Worm (Caenorhabditis elegans) whole organism, young adult: ENCODE measurements around the gene stg-2.

ENCODE experiments used
- B0336.3 ChIP-seq: fragments of 200-800 bp; sonication (Bioruptor generic); IDR thresholded peaks from 2 replicates; pipeline ENCODE4 v1.3.6; 2022; ENCODE audit warnings: missing genetic modification characterization, missing compliant biosample characterization
- C06A6.2 ChIP-seq: fragments of 200-800 bp; sonication (Bioruptor generic); conservative IDR thresholded peaks from 2 replicates; pipeline ENCODE4 v1.3.6; 2022; ENCODE audit warnings: missing genetic modification characterization, missing compliant biosample characterization
- C17E4.6 ChIP-seq: fragments of 200-800 bp; sonication (Bioruptor generic); IDR thresholded peaks from 2 replicates; pipeline ENCODE4 v1.3.6; 2022; ENCODE audit warnings: missing genetic modification reagents, missing genetic modification characterization, missing compliant biosample characterization
- F23B12.7 ChIP-seq: sonication (generic microtip); optimal IDR thresholded peaks from 2 replicates; lab custom pipeline; 2017; ENCODE audit warnings: missing genetic modification characterization, mild to moderate bottlenecking, missing compliant biosample characterization, antibody characterized with exemption, moderate library complexity; ENCODE audit not compliant: insufficient read depth
- T07F8.4 ChIP-seq: sonication (generic microtip); optimal IDR thresholded peaks from 2 replicates; lab custom pipeline; 2016; ENCODE audit warnings: mild to moderate bottlenecking, missing genetic modification characterization, moderate library complexity, missing compliant biosample characterization
- atf-7 ChIP-seq: sonication (generic microtip); optimal IDR thresholded peaks from 2 replicates; lab custom pipeline; 2017; ENCODE audit warnings: mild to moderate bottlenecking, missing genetic modification characterization, missing compliant biosample characterization
- attf-5 ChIP-seq: fragments of 200-800 bp; sonication (Bioruptor generic); optimal IDR thresholded peaks from 2 replicates; lab custom pipeline; 2018; ENCODE audit warnings: mild to moderate bottlenecking, missing genetic modification characterization, missing compliant biosample characterization
- cebp-1 ChIP-seq, 2 experiments: fragments of 200-800 bp in 1 of 2; sonication (Bioruptor generic) in 1 of 2; sonication (generic microtip) in 1 of 2; IDR thresholded peaks in 1 of 2; optimal IDR thresholded peaks in 1 of 2; 2 replicates each; pipeline versions ENCODE4 v1.3.6 to Lab custom; 2017 to 2022; ENCODE audit warnings: missing compliant biosample characterization in 2 of 2, missing genetic modification characterization in 2 of 2, mild to moderate bottlenecking in 1 of 2, missing genetic modification reagents in 1 of 2, moderate library complexity in 1 of 2
- ceh-100 ChIP-seq: fragments of 200-800 bp; sonication (Bioruptor generic); IDR thresholded peaks from 2 replicates; pipeline ENCODE4 v1.3.6; 2022; ENCODE audit warnings: missing genetic modification reagents, missing genetic modification characterization, missing compliant biosample characterization
- chd-7 ChIP-seq: sonication (generic microtip); optimal IDR thresholded peaks from 2 replicates; lab custom pipeline; 2016; ENCODE audit warnings: mild to moderate bottlenecking, missing genetic modification characterization, moderate library complexity, missing compliant biosample characterization
- die-1 ChIP-seq: sonication (generic microtip); optimal IDR thresholded peaks from 2 replicates; lab custom pipeline; 2016; ENCODE audit warnings: missing genotype, mild to moderate bottlenecking, missing genetic modification characterization, missing compliant biosample characterization
- dpff-1 ChIP-seq: sonication (generic microtip); optimal IDR thresholded peaks from 2 replicates; lab custom pipeline; 2017; ENCODE audit warnings: mild to moderate bottlenecking, missing genetic modification characterization, missing compliant biosample characterization
- efl-1 ChIP-seq: fragments of 150-350 bp; optimal IDR thresholded peaks from 2 replicates; lab custom pipeline; 2014; ENCODE audit warnings: missing biosample characterization, missing genetic modification reagents, missing genetic modification characterization
- egl-44 ChIP-seq: fragments of 200-800 bp; sonication (Bioruptor generic); IDR thresholded peaks from 2 replicates; pipeline ENCODE4 v1.3.6; 2022; ENCODE audit warnings: missing genetic modification reagents, missing genetic modification characterization, missing compliant biosample characterization
- fkh-3 ChIP-seq: sonication (generic microtip); optimal IDR thresholded peaks from 2 replicates; lab custom pipeline; 2016; ENCODE audit warnings: mild to moderate bottlenecking, missing genetic modification characterization, missing compliant biosample characterization
- him-1 ChIP-seq: sonication (generic microtip); optimal IDR thresholded peaks from 2 replicates; lab custom pipeline; 2016; ENCODE audit warnings: missing genotype, missing genetic modification reagents, missing genetic modification characterization, missing compliant biosample characterization
- hmg-1.2 ChIP-seq: fragments of 200-800 bp; sonication (Bioruptor generic); IDR thresholded peaks from 2 replicates; pipeline ENCODE4 v1.3.6; 2022; ENCODE audit warnings: missing genetic modification reagents, missing genetic modification characterization, missing compliant biosample characterization
- hmg-20 ChIP-seq: fragments of 200-800 bp; sonication (Bioruptor generic); IDR thresholded peaks from 2 replicates; pipeline ENCODE4 v1.3.6; 2022; ENCODE audit warnings: missing genetic modification reagents, missing genetic modification characterization, missing compliant biosample characterization
- let-526 ChIP-seq: fragments of 200-800 bp; sonication (Bioruptor generic); IDR thresholded peaks from 2 replicates; pipeline ENCODE4 v1.3.6; 2022; ENCODE audit warnings: missing genetic modification reagents, missing genetic modification characterization, missing compliant biosample characterization
- let-607 ChIP-seq, 2 experiments: fragments of 200-800 bp in 1 of 2; sonication (Bioruptor generic) in 1 of 2; sonication (generic microtip) in 1 of 2; optimal IDR thresholded peaks; 2 replicates each; lab custom pipeline; 2016 to 2018; ENCODE audit warnings: mild to moderate bottlenecking in 2 of 2, missing compliant biosample characterization in 2 of 2, missing genetic modification characterization in 2 of 2, moderate library complexity in 2 of 2, missing genotype in 1 of 2
- lin-26 ChIP-seq: fragments of 200-800 bp; sonication (Bioruptor generic); IDR thresholded peaks from 2 replicates; pipeline ENCODE4 v1.3.6; 2022; ENCODE audit warnings: missing genetic modification reagents, missing genetic modification characterization, missing compliant biosample characterization
- lin-40 ChIP-seq: sonication (generic microtip); optimal IDR thresholded peaks from 2 replicates; lab custom pipeline; 2016; ENCODE audit warnings: missing genetic modification characterization, mild to moderate bottlenecking, missing compliant biosample characterization, missing genotype, missing genetic modification reagents
- lin-54 ChIP-seq: fragments of 200-800 bp; sonication (Bioruptor generic); optimal IDR thresholded peaks from 2 replicates; lab custom pipeline; 2018; ENCODE audit warnings: mild to moderate bottlenecking, missing genetic modification characterization, missing compliant biosample characterization
- nhr-80 ChIP-seq: sonication (generic microtip); optimal IDR thresholded peaks from 2 replicates; lab custom pipeline; 2016; ENCODE audit warnings: missing genetic modification characterization, missing compliant biosample characterization
- nhr-90 ChIP-seq: sonication (generic microtip); optimal IDR thresholded peaks from 2 replicates; lab custom pipeline; 2016; ENCODE audit warnings: missing genotype, mild to moderate bottlenecking, missing genetic modification characterization, missing compliant biosample characterization
- pha-4 ChIP-seq: fragments of 150-350 bp; sonication (generic microtip); optimal IDR thresholded peaks from 2 replicates; lab custom pipeline; 2014; ENCODE audit warnings: missing biosample characterization, missing genetic modification reagents, missing genetic modification characterization
- sdz-38 ChIP-seq: sonication (generic microtip); optimal IDR thresholded peaks from 2 replicates; lab custom pipeline; 2016; ENCODE audit warnings: missing genotype, missing genetic modification characterization, missing compliant biosample characterization
- snpc-3.4 ChIP-seq: sonication (generic microtip); optimal IDR thresholded peaks from 2 replicates; lab custom pipeline; 2017; ENCODE audit warnings: missing genetic modification characterization, mild to moderate bottlenecking, missing compliant biosample characterization, antibody characterized with exemption, moderate library complexity, missing genotype, missing genetic modification reagents
- snpc-4 ChIP-seq, 5 experiments: fragments of 150-350 bp in 1 of 5; sonication (generic microtip) in 4 of 5; optimal IDR thresholded peaks; 2 replicates each; lab custom pipeline; 2014 to 2018; ENCODE audit warnings: missing genetic modification characterization in 5 of 5, missing biosample characterization in 3 of 5, antibody characterized with exemption in 2 of 5, mild to moderate bottlenecking in 2 of 5, missing compliant biosample characterization in 2 of 5, missing genotype in 2 of 5, moderate library complexity in 2 of 5, missing genetic modification reagents in 1 of 5
- somi-1 ChIP-seq: fragments of 200-800 bp; sonication (Bioruptor generic); optimal IDR thresholded peaks from 2 replicates; lab custom pipeline; 2018; ENCODE audit warnings: mild to moderate bottlenecking, missing genetic modification characterization, missing compliant biosample characterization
- tbp1 ChIP-seq: fragments of 200-800 bp; sonication (Bioruptor generic); optimal IDR thresholded peaks from 2 replicates; lab custom pipeline; 2018; ENCODE audit warnings: mild to moderate bottlenecking, missing genetic modification characterization, missing compliant biosample characterization
- unc-62 ChIP-seq: fragments of 150-350 bp; optimal IDR thresholded peaks from 2 replicates; lab custom pipeline; 2014; ENCODE audit warnings: missing biosample characterization, missing genetic modification reagents, missing genetic modification characterization
- zfh-2 ChIP-seq: fragments of 200-800 bp; sonication (Bioruptor generic); conservative IDR thresholded peaks from 2 replicates; pipeline ENCODE4 v1.3.6; 2022; ENCODE audit warnings: missing genetic modification reagents, missing genetic modification characterization, missing compliant biosample characterization
- ztf-26 ChIP-seq: sonication (generic microtip); optimal IDR thresholded peaks from 2 replicates; lab custom pipeline; 2017; ENCODE audit warnings: missing genetic modification characterization, missing compliant biosample characterization

The stg-2 gene

ce11 chrX:8674514-8674913, 30.8 kb upstream of the stg-2 start:
- peak; percentile 65 for TF ChIP-seq lin-40
- TF ChIP-seq efl-1 (GFP tag; lab: Kevin White, UChicago): no peak
- peak; percentile 34; the same call in 1 of the 2 replicates for TF ChIP-seq B0336.3 (GFP tag; lab: Robert Waterston, UW)
- peak; percentile 18 for TF ChIP-seq F23B12.7
- TF ChIP-seq ztf-26 (tag; lab: Kevin White, UChicago): peak; percentile 72
- no peak for TF ChIP-seq die-1 (tag; lab: Kevin White, UChicago)
- TF ChIP-seq egl-44 (GFP tag; lab: Robert Waterston, UW): 0 out of 2 replicates have a peak, but pooled peaks have one; percentile 45
- no peak for TF ChIP-seq dpff-1 (tag; lab: Kevin White, UChicago)
- peak; percentile 14 for TF ChIP-seq chd-7 (tag; lab: Kevin White, UChicago)
- TF ChIP-seq somi-1 (GFP tag; lab: Kevin White, UChicago): peak; percentile 76
- TF ChIP-seq unc-62 (GFP tag; lab: Kevin White, UChicago): peak; percentile 70
- TF ChIP-seq pha-4 (tag; lab: Kevin White, UChicago): peak; percentile 73
- TF ChIP-seq atf-7 (tag; lab: Kevin White, UChicago): peak; percentile 31
- 0 out of 2 replicates have a peak, but pooled peaks have one; percentile 20 for TF ChIP-seq cebp-1 (GFP tag; IDR thresholded peaks at IDR 0.05; lab: Robert Waterston, UW)
- TF ChIP-seq cebp-1 (tag; optimal IDR thresholded peaks at IDR 0.05; lab: Kevin White, UChicago): peak; percentile 82
- peak; percentile 87 for TF ChIP-seq nhr-80 (tag; lab: Kevin White, UChicago)
- TF ChIP-seq lin-26 (GFP tag; lab: Robert Waterston, UW): peak; percentile 54; the same call in 1 of the 2 replicates
- TF ChIP-seq let-607 (tag; optimal IDR thresholded peaks at IDR 0.05; lab: Kevin White, UChicago): peak in 1 of 2 experiments; percentile 5
- no peak; the same call in 1 of the 2 replicates for TF ChIP-seq let-526 (GFP tag; lab: Robert Waterston, UW)
- peak; percentile 29 for TF ChIP-seq tbp1 (GFP tag; lab: Kevin White, UChicago)
- no peak for TF ChIP-seq zfh-2
- TF ChIP-seq attf-5 (GFP tag; lab: Kevin White, UChicago): peak; percentile 70
- TF ChIP-seq C17E4.6: no peak
- TF ChIP-seq fkh-3 (tag; lab: Kevin White, UChicago): no peak
- peak; percentile 24 for TF ChIP-seq nhr-90
- no peak for TF ChIP-seq hmg-20 (GFP tag; lab: Robert Waterston, UW)
- TF ChIP-seq hmg-1.2 (GFP tag; lab: Robert Waterston, UW): no peak
- no peak for TF ChIP-seq sdz-38 (tag; lab: Kevin White, UChicago)
- TF ChIP-seq T07F8.4 (tag; lab: Kevin White, UChicago): no peak

- TF ChIP-seq ceh-100 (GFP tag; lab: Robert Waterston, UW): no peak
- TF ChIP-seq ztf-26 (tag; lab: Kevin White, UChicago): no peak
- no peak for TF ChIP-seq T07F8.4 (tag; lab: Kevin White, UChicago)
- TF ChIP-seq, all 124 proteins: peak for 0
These were observed 29.0 kb upstream of the stg-2 start, which contains the start of the genes K09E2.2 and K09E2.3 for ce11 chrX:8672760-8673159. K09E2.2 (plus strand) TSS chrX:8673060. K09E2.3 (plus strand) TSS chrX:8673084.

ce11 chrX:8662452-8662851, 18.7 kb upstream of the stg-2 start:
- TF ChIP-seq snpc-3.4 (tag; lab: Kevin White, UChicago): no peak
- TF ChIP-seq lin-54 (GFP tag; lab: Kevin White, UChicago): no peak
- no peak for TF ChIP-seq C06A6.2 (GFP tag; lab: Robert Waterston, UW)
- TF ChIP-seq snpc-4 (GFP tag; optimal IDR thresholded peaks at IDR 0.05; lab: Kevin White, UChicago): no peak
- TF ChIP-seq snpc-4 (tag; optimal IDR thresholded peaks at IDR 0.05; lab: Kevin White, UChicago): no peak
- no peak for TF ChIP-seq him-1
- TF ChIP-seq, all 124 proteins: peak for 0
